Fruit fly (Drosophila melanogaster) S2 (cell line): ENCODE results near the gene CG43155.

ENCODE experiments used
- CG8478 ChIP-seq: fragments of >200 bp; optimal IDR thresholded peaks from 2 replicates; lab custom pipeline; 2018
- CTCF ChIP-seq, 2 experiments: fragments of >200 bp; optimal IDR thresholded peaks; 2 replicates each; lab custom pipeline; 2018

- TF ChIP-seq CTCF (optimal IDR thresholded peaks at IDR 0.05; lab: Kevin White, UChicago): no peak
- TF ChIP-seq CG8478 (lab: Kevin White, UChicago): no peak
Observed at dm6 chrX:11413090-11413489, 46.5 kb upstream of the CG43155 start, which contains the start of gene Gr10b.
